Fruit fly (Drosophila melanogaster) S2 (cell line): Measurements from ENCODE around the gene TyrR.

Experiments used
- CG8478 ChIP-seq: fragments of >200 bp; optimal IDR thresholded peaks from 2 replicates; lab custom pipeline; 2018
- CTCF ChIP-seq, 2 experiments: fragments of >200 bp; optimal IDR thresholded peaks; 2 replicates each; lab custom pipeline; 2018

dm6 chr3R:17783144-17783543 is 20.2 kb upstream of the TyrR start:
- TF ChIP-seq CTCF (optimal IDR thresholded peaks at IDR 0.05; lab: Kevin White, UChicago) = no peak
- no peak for TF ChIP-seq CG8478 (lab: Kevin White, UChicago)
